Fruit fly (Drosophila melanogaster) whole organism, embryonic: ENCODE data around the gene CG5639.
A peak's percentile ranks its signal among the peaks of the same experiment; 100 is the strongest.

Experiments used
- Ada2b ChIP-seq: fragments of 200-800 bp; sonication (Bioruptor generic); IDR thresholded peaks from 2 replicates; pipeline ENCODE4 v1.3.6; 2022; ENCODE audit warnings: missing biosample characterization, missing genetic modification characterization
- Atf6 ChIP-seq: fragments of 200-800 bp; sonication (Bioruptor generic); IDR thresholded peaks from 2 replicates; pipeline ENCODE4 v1.3.6; 2022; ENCODE audit warnings: missing biosample characterization, missing genetic modification characterization
- BtbVII ChIP-seq: fragments of 200-800 bp; sonication (Bioruptor generic); optimal IDR thresholded peaks from 3 replicates; lab custom pipeline; 2017; ENCODE audit warnings: missing biosample characterization, mild to moderate bottlenecking, missing genetic modification characterization
- CG12071 ChIP-seq: fragments of 200-800 bp; sonication (Bioruptor generic); optimal IDR thresholded peaks from 3 replicates; lab custom pipeline; 2018; ENCODE audit warnings: missing biosample characterization, mild to moderate bottlenecking, missing genetic modification characterization
- CG12299 ChIP-seq: fragments of 200-800 bp; sonication (Bioruptor generic); optimal IDR thresholded peaks from 2 replicates; lab custom pipeline; 2018; ENCODE audit warnings: missing biosample characterization, mild to moderate bottlenecking, missing genetic modification characterization
- CG13296 ChIP-seq: fragments of 200-800 bp; sonication (Bioruptor generic); optimal IDR thresholded peaks from 3 replicates; lab custom pipeline; 2018; ENCODE audit warnings: missing biosample characterization, mild to moderate bottlenecking, missing genetic modification characterization
- CG13775 ChIP-seq: fragments of 200-800 bp; sonication (Bioruptor generic); optimal IDR thresholded peaks from 3 replicates; lab custom pipeline; 2017; ENCODE audit warnings: missing biosample characterization, mild to moderate bottlenecking, missing genetic modification characterization
- CG13894 ChIP-seq: fragments of 200-800 bp; sonication (Bioruptor generic); optimal IDR thresholded peaks from 3 replicates; lab custom pipeline; 2018; ENCODE audit warnings: missing biosample characterization, mild to moderate bottlenecking, missing genetic modification characterization, moderate library complexity
- CG14050 ChIP-seq: fragments of 200-800 bp; sonication (Bioruptor generic); IDR thresholded peaks from 3 replicates; pipeline ENCODE4 v1.3.6; 2022; ENCODE audit warnings: missing biosample characterization, missing genetic modification characterization
- CG17359 ChIP-seq: fragments of 200-800 bp; sonication (Bioruptor generic); optimal IDR thresholded peaks from 3 replicates; lab custom pipeline; 2018; ENCODE audit warnings: missing biosample characterization, mild to moderate bottlenecking, missing genetic modification characterization, moderate library complexity
- CG2120 ChIP-seq: fragments of 200-800 bp; sonication (Bioruptor generic); optimal IDR thresholded peaks from 3 replicates; lab custom pipeline; 2016; ENCODE audit warnings: missing biosample characterization, missing genetic modification characterization
- CG2678 ChIP-seq: fragments of 200-800 bp; sonication (Bioruptor generic); optimal IDR thresholded peaks from 3 replicates; lab custom pipeline; 2019; ENCODE audit warnings: missing biosample characterization, mild to moderate bottlenecking, missing genetic modification characterization, moderate library complexity
- CG31441 ChIP-seq: fragments of 200-800 bp; sonication (Bioruptor generic); IDR thresholded peaks from 2 replicates; pipeline ENCODE4 v1.3.6; 2022; ENCODE audit warnings: missing biosample characterization, missing genetic modification characterization
- CG3281 ChIP-seq: fragments of 200-800 bp; sonication (Bioruptor generic); optimal IDR thresholded peaks from 3 replicates; lab custom pipeline; 2017; ENCODE audit warnings: missing biosample characterization, mild to moderate bottlenecking, missing genetic modification characterization
- CG34422 ChIP-seq: fragments of 200-800 bp; sonication (Bioruptor generic); IDR thresholded peaks from 3 replicates; pipeline ENCODE4 v1.3.6; 2022; ENCODE audit warnings: missing biosample characterization, missing genetic modification characterization
- CG3847 ChIP-seq: fragments of 200-800 bp; sonication (Bioruptor generic); IDR thresholded peaks from 2 replicates; pipeline ENCODE4 v1.3.6; 2022; ENCODE audit warnings: missing biosample characterization, missing genetic modification characterization
- CG5180 ChIP-seq: fragments of 200-800 bp; sonication (Bioruptor generic); optimal IDR thresholded peaks from 3 replicates; lab custom pipeline; 2017; ENCODE audit warnings: missing biosample characterization, missing genetic modification characterization, mild to moderate bottlenecking, moderate library complexity, missing genetic modification reagents
- CG6813 ChIP-seq: fragments of 200-800 bp; sonication (Bioruptor generic); optimal IDR thresholded peaks from 2 replicates; lab custom pipeline; 2017; ENCODE audit warnings: missing biosample characterization, missing genetic modification characterization, mild to moderate bottlenecking, moderate library complexity, missing genetic modification reagents
- CG7839 ChIP-seq: fragments of 200-800 bp; sonication (Bioruptor generic); optimal IDR thresholded peaks from 3 replicates; lab custom pipeline; 2018; ENCODE audit warnings: missing biosample characterization, mild to moderate bottlenecking, missing genetic modification characterization, moderate library complexity
- CG9609 ChIP-seq: fragments of 200-800 bp; sonication (Bioruptor generic); optimal IDR thresholded peaks from 3 replicates; lab custom pipeline; 2016; ENCODE audit warnings: missing biosample characterization, missing genetic modification characterization
- E2f1 ChIP-seq: fragments of 200-800 bp; sonication (Bioruptor generic); IDR thresholded peaks from 2 replicates; pipeline ENCODE4 v1.3.6; 2022; ENCODE audit warnings: missing biosample characterization, missing genetic modification characterization
- Hr51 ChIP-seq, 2 experiments: fragments of 200-800 bp; sonication (Bioruptor generic); optimal IDR thresholded peaks; 2 replicates in 1 of 2; 3 replicates in 1 of 2; lab custom pipeline; 2016 to 2018; ENCODE audit warnings: missing biosample characterization in 2 of 2, missing genetic modification characterization in 2 of 2, mild to moderate bottlenecking in 1 of 2, moderate library complexity in 1 of 2
- Med ChIP-seq: fragments of 200-800 bp; sonication (Bioruptor generic); peaks from one replicate; lab custom pipeline; 2016; ENCODE audit warnings: missing biosample characterization, missing genetic modification characterization, mild to moderate bottlenecking, inconsistent platforms, moderate library complexity
- Meics ChIP-seq: fragments of 200-800 bp; sonication (Bioruptor generic); optimal IDR thresholded peaks from 2 replicates; lab custom pipeline; 2017; ENCODE audit warnings: missing biosample characterization, mild to moderate bottlenecking, missing genetic modification characterization
- Sox102F ChIP-seq: fragments of 200-800 bp; sonication (Bioruptor generic); optimal IDR thresholded peaks from 2 replicates; lab custom pipeline; 2018; ENCODE audit warnings: missing biosample characterization, mild to moderate bottlenecking, missing genetic modification characterization, moderate library complexity
- Xrp1 ChIP-seq: fragments of 200-800 bp; sonication (Bioruptor generic); IDR thresholded peaks from 2 replicates; pipeline ENCODE4 v1.3.6; 2022; ENCODE audit warnings: missing biosample characterization, missing genetic modification characterization
- ap ChIP-seq: fragments of 200-800 bp; sonication (Bioruptor generic); IDR thresholded peaks from 2 replicates; pipeline ENCODE4 v1.3.6; 2022; ENCODE audit warnings: missing biosample characterization, missing genetic modification characterization
- ara ChIP-seq: fragments of 200-800 bp; sonication (Bioruptor generic); IDR thresholded peaks from 2 replicates; pipeline ENCODE4 v1.3.6; 2022; ENCODE audit warnings: missing biosample characterization, missing genetic modification characterization
- ase ChIP-seq: fragments of 200-800 bp; sonication (Bioruptor generic); IDR thresholded peaks from 3 replicates; pipeline ENCODE4 v1.3.6; 2022; ENCODE audit warnings: missing biosample characterization, missing genetic modification characterization
- bcd ChIP-seq: fragments of 200-800 bp; sonication (Bioruptor generic); optimal IDR thresholded peaks from 2 replicates; lab custom pipeline; 2017; ENCODE audit warnings: missing biosample characterization, mild to moderate bottlenecking, missing genetic modification characterization
- bsh ChIP-seq, 2 experiments: fragments of 200-800 bp; sonication (Bioruptor generic); optimal IDR thresholded peaks; 2 replicates each; lab custom pipeline; 2017 to 2018; ENCODE audit warnings: mild to moderate bottlenecking in 2 of 2, missing biosample characterization in 2 of 2, missing genetic modification characterization in 2 of 2, moderate library complexity in 1 of 2
- chif ChIP-seq, 2 experiments: fragments of 200-800 bp; sonication (Bioruptor generic); optimal IDR thresholded peaks; 3 replicates each; lab custom pipeline; 2016; ENCODE audit warnings: missing biosample characterization in 2 of 2, missing genetic modification characterization in 2 of 2
- ci ChIP-seq: fragments of 200-800 bp; sonication (Bioruptor generic); IDR thresholded peaks from 3 replicates; pipeline ENCODE4 v1.3.6; 2022; ENCODE audit warnings: missing biosample characterization, missing genetic modification characterization
- dimm ChIP-seq: fragments of 200-800 bp; sonication (Bioruptor generic); IDR thresholded peaks from 2 replicates; pipeline ENCODE4 v1.3.6; 2022; ENCODE audit warnings: missing biosample characterization, missing genetic modification characterization
- dm ChIP-seq: fragments of 200-800 bp; sonication (Bioruptor generic); optimal IDR thresholded peaks from 3 replicates; lab custom pipeline; 2016; ENCODE audit warnings: missing biosample characterization, missing genetic modification characterization
- dysf ChIP-seq: fragments of 200-800 bp; sonication (Bioruptor generic); IDR thresholded peaks from 3 replicates; pipeline ENCODE4 v1.3.6; 2022; ENCODE audit warnings: missing biosample characterization, missing genetic modification characterization
- en ChIP-seq: fragments of 200-800 bp; sonication (Bioruptor generic); optimal IDR thresholded peaks from 2 replicates; lab custom pipeline; 2016; ENCODE audit warnings: missing biosample characterization, missing genetic modification characterization
- exex ChIP-seq: fragments of 200-800 bp; sonication (Bioruptor generic); optimal IDR thresholded peaks from 4 replicates; lab custom pipeline; 2018; ENCODE audit warnings: missing biosample characterization, mild to moderate bottlenecking, missing genetic modification characterization, moderate library complexity
- fd96Cb ChIP-seq: fragments of 200-800 bp; sonication (Bioruptor generic); optimal IDR thresholded peaks from 2 replicates; lab custom pipeline; 2018; ENCODE audit warnings: missing biosample characterization, mild to moderate bottlenecking, missing genetic modification characterization, moderate library complexity
- hkb ChIP-seq, 2 experiments: fragments of 200-800 bp in 1 of 2; fragments of >200 bp in 1 of 2; sonication (Bioruptor generic) in 1 of 2; IDR thresholded peaks in 1 of 2; optimal IDR thresholded peaks in 1 of 2; 2 replicates each; pipeline versions ENCODE4 v1.3.6 to Lab custom; 2017 to 2022; ENCODE audit warnings: missing biosample characterization in 1 of 2, missing genetic modification characterization in 1 of 2
- ind ChIP-seq: fragments of 200-800 bp; sonication (Bioruptor generic); optimal IDR thresholded peaks from 3 replicates; lab custom pipeline; 2016; ENCODE audit warnings: missing biosample characterization, missing genetic modification characterization
- mld ChIP-seq: fragments of 200-800 bp; sonication (Bioruptor generic); IDR thresholded peaks from 3 replicates; pipeline ENCODE4 v1.3.6; 2022; ENCODE audit warnings: missing biosample characterization, missing genetic modification characterization; ENCODE audit not compliant: partially characterized antibody
- pros ChIP-seq: fragments of 200-800 bp; sonication (Bioruptor generic); optimal IDR thresholded peaks from 3 replicates; lab custom pipeline; 2019; ENCODE audit warnings: missing biosample characterization, mild to moderate bottlenecking, missing genetic modification characterization, moderate library complexity
- schlank ChIP-seq: fragments of 200-800 bp; sonication (Bioruptor generic); optimal IDR thresholded peaks from 2 replicates; lab custom pipeline; 2018; ENCODE audit warnings: missing biosample characterization, mild to moderate bottlenecking, missing genetic modification characterization
- scrt ChIP-seq: fragments of 200-800 bp; sonication (Bioruptor generic); optimal IDR thresholded peaks from 2 replicates; lab custom pipeline; 2018; ENCODE audit warnings: missing biosample characterization, mild to moderate bottlenecking, missing genetic modification characterization, moderate library complexity
- sens ChIP-seq: fragments of 200-800 bp; sonication (Bioruptor generic); peaks from one replicate; lab custom pipeline; 2016; ENCODE audit warnings: missing biosample characterization, missing genetic modification characterization
- slbo ChIP-seq: fragments of 200-800 bp; sonication (Bioruptor generic); IDR thresholded peaks from 2 replicates; pipeline ENCODE4 v1.3.6; 2022; ENCODE audit warnings: missing biosample characterization, missing genetic modification characterization
- stwl ChIP-seq: fragments of 200-800 bp; sonication (Bioruptor generic); optimal IDR thresholded peaks from 3 replicates; lab custom pipeline; 2018; ENCODE audit warnings: missing biosample characterization, mild to moderate bottlenecking, missing genetic modification characterization, moderate library complexity
- vvl ChIP-seq: fragments of 200-800 bp; sonication (Bioruptor generic); IDR thresholded peaks from 2 replicates; pipeline ENCODE4 v1.3.6; 2022; ENCODE audit warnings: missing biosample characterization, missing genetic modification characterization

Gene CG5639

DNA sequence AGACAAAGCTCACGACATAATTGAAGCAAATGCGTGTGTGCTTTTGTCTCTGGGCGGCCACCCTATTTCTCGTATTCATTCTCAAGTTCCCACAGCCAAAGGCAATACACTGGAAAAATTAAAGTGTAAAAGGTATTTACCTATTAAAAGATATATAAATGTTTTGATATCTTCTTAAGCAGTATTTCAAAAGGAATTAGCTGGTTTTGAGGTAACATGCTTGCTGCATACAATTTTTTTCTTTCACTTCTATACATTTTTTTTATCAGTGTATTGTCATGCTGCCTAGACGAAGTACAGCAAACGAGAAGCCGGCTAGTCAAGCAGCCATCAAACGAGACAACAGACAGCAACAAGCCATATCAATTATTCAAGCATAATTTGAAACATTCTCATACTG, 17.9 kb upstream of the CG5639 start (continued):
- 0 out of 2 replicates have a peak, but pooled peaks have one; percentile 16 for TF ChIP-seq vvl
- no peak for TF ChIP-seq schlank (tag; lab: Kevin White, UChicago)
- TF ChIP-seq sens, result peak; percentile 63
- no peak for TF ChIP-seq pros (GFP tag; lab: Kevin White, UChicago)
- TF ChIP-seq CG14050 (GFP tag; lab: Robert Waterston, UW), result no peak
- TF ChIP-seq scrt (GFP tag; lab: Kevin White, UChicago), result peak; percentile 61
- TF ChIP-seq dimm (GFP tag; lab: Robert Waterston, UW), result peak; percentile 12; the same call in 1 of the 2 replicates
- 0 out of 2 replicates have a peak, but pooled peaks have one; percentile 32 for TF ChIP-seq ap (GFP tag; lab: Robert Waterston, UW)
- peak; percentile 25 for TF ChIP-seq BtbVII
- no peak for TF ChIP-seq stwl (tag; lab: Kevin White, UChicago)
- 0 out of 2 replicates have a peak, but pooled peaks have one; percentile 6 for TF ChIP-seq CG3847
- 0 out of 3 replicates have a peak, but pooled peaks have one; percentile 8 for TF ChIP-seq ci
- peak; percentile 11 for TF ChIP-seq Sox102F
- peak in 1 of 2 experiments; percentile 32 for TF ChIP-seq Hr51 (GFP tag; optimal IDR thresholded peaks at IDR 0.05; lab: Kevin White, UChicago)
- TF ChIP-seq CG5180 (GFP tag; lab: Kevin White, UChicago), result no peak
- TF ChIP-seq CG7839 (tag; lab: Kevin White, UChicago), result peak; percentile 5
- peak; percentile 13 for TF ChIP-seq CG12071 (GFP tag; lab: Kevin White, UChicago)
- TF ChIP-seq ind, result peak; percentile 21
- peak; percentile 21 for TF ChIP-seq CG6813 (GFP tag; lab: Kevin White, UChicago)
- peak; percentile 32 for TF ChIP-seq CG2120 (GFP tag; lab: Kevin White, UChicago)
- no peak for TF ChIP-seq chif (GFP tag; optimal IDR thresholded peaks at IDR 0.05; lab: Kevin White, UChicago)
- TF ChIP-seq dysf (GFP tag; lab: Robert Waterston, UW), result peak; percentile 49; the same call in 2 of the 3 replicates
- TF ChIP-seq CG13775, result no peak
- no peak for TF ChIP-seq mld (GFP tag; lab: Robert Waterston, UW)
- TF ChIP-seq Xrp1 (GFP tag; lab: Robert Waterston, UW), result peak; percentile 16; the same call in 1 of the 2 replicates
- peak; percentile 14 for TF ChIP-seq Meics (GFP tag; lab: Kevin White, UChicago)
- TF ChIP-seq CG31441, result 0 out of 2 replicates have a peak, but pooled peaks have one; percentile 34
- TF ChIP-seq bsh (GFP tag; optimal IDR thresholded peaks at IDR 0.05; lab: Kevin White, UChicago), result no peak
- TF ChIP-seq hkb (optimal IDR thresholded peaks at IDR 0.05; lab: Kevin White, UChicago), result no peak
- peak; percentile 26; the same call in 1 of the 2 replicates for TF ChIP-seq hkb (GFP tag; IDR thresholded peaks at IDR 0.05; lab: Robert Waterston, UW)
- peak; percentile 9 for TF ChIP-seq exex (tag; lab: Kevin White, UChicago)
- TF ChIP-seq E2f1, result no peak
- TF ChIP-seq CG13296, result peak; percentile 25
- peak; percentile 24 for TF ChIP-seq CG13894 (tag; lab: Kevin White, UChicago)
- no peak for TF ChIP-seq en
- peak; percentile 29; the same call in 1 of the 3 replicates for TF ChIP-seq CG34422 (GFP tag; lab: Robert Waterston, UW)
- TF ChIP-seq slbo, result peak; percentile 52
- no peak for TF ChIP-seq ara
- TF ChIP-seq Med (GFP tag; lab: Kevin White, UChicago), result peak; percentile 83
- peak; percentile 51 for TF ChIP-seq CG17359
- no peak for TF ChIP-seq CG9609 (GFP tag; lab: Kevin White, UChicago)
- 0 out of 2 replicates have a peak, but pooled peaks have one; percentile 26 for TF ChIP-seq Ada2b
- TF ChIP-seq CG12299 (tag; lab: Kevin White, UChicago), result no peak
- no peak for TF ChIP-seq dm (GFP tag; lab: Kevin White, UChicago)
- peak; percentile 57; the same call in 1 of the 2 replicates for TF ChIP-seq Atf6 (GFP tag; lab: Robert Waterston, UW)
- peak; percentile 4 for TF ChIP-seq fd96Cb (tag; lab: Kevin White, UChicago)
- TF ChIP-seq ase, result peak; percentile 38; the same call in 1 of the 3 replicates
- peak; percentile 27 for TF ChIP-seq bcd (GFP tag; lab: Kevin White, UChicago)
- peak; percentile 41 for TF ChIP-seq CG2678
- TF ChIP-seq CG3281, result peak; percentile 40
